Fruit fly (Drosophila melanogaster): ENCODE measurements around the gene RYa-R.

dm6 chr3R:27092263-27092662 lies 95.5 kb downstream of the RYa-R start:
- TF ChIP-seq Dll (optimal IDR thresholded peaks at IDR 0.05): no peak
- no peak for TF ChIP-seq usp (GFP tag; optimal IDR thresholded peaks at IDR 0.05)

Measured in whole organism.